Worm (Caenorhabditis elegans): ENCODE results near the gene F59D12.2.
A peak's percentile ranks its signal among the peaks of the same experiment; 100 is the strongest.

The F59D12.2 gene

DNA sequence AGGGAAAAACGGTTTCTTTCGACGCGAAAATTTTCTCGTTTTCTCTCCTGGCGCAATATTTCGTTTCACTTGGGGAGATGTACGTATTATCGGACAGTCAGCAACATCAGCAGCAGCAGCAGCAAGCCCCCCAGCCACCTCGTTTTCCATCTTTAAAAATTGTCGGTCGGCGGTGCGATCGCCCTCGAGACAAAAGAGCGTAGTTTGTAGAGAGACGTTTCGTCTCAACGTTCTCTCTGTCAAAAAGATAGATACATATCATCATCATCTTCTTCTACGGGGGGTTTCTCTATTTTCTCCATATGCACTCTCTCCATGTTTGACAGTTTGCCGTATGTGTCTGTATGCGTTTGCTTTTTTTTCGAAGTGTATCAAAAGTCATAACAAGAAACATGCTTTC, 34.1 kb upstream of the F59D12.2 start:
- no peak for TF ChIP-seq ceh-88 (GFP tag; IDR thresholded peaks at IDR 0.05)
- peak; percentile 15; the same call in 1 of the 2 replicates for TF ChIP-seq nhr-19 (GFP tag; conservative IDR thresholded peaks at IDR 0.05)
- no peak for TF ChIP-seq ama-1 (optimal IDR thresholded peaks at IDR 0.05)
- TF ChIP-seq egl-27 (tag; optimal IDR thresholded peaks at IDR 0.05): peak in 1 of 2 experiments; percentile 68
- no peak for TF ChIP-seq unc-98 (GFP tag; IDR thresholded peaks at IDR 0.05)
- peak in 1 of 2 experiments; percentile 78 for TF ChIP-seq mdl-1 (tag; optimal IDR thresholded peaks at IDR 0.05)
- no peak for TF ChIP-seq zag-1 (tag; optimal IDR thresholded peaks at IDR 0.05)
- peak in 1 of 2 experiments; percentile 16 for TF ChIP-seq lsy-2 (tag; optimal IDR thresholded peaks at IDR 0.05)
- no peak for TF ChIP-seq unc-130 (tag; optimal IDR thresholded peaks at IDR 0.05)
- peak; percentile 63 for TF ChIP-seq snu-23 (GFP tag; optimal IDR thresholded peaks at IDR 0.05)
- peak; percentile 87 for TF ChIP-seq lin-14 (GFP tag; optimal IDR thresholded peaks at IDR 0.05)
- no peak for TF ChIP-seq nhr-11 (tag; optimal IDR thresholded peaks at IDR 0.05)
- TF ChIP-seq C16A3.4 (tag; optimal IDR thresholded peaks at IDR 0.05): peak; percentile 9
- TF ChIP-seq unc-30 (tag; optimal IDR thresholded peaks at IDR 0.05): no peak
- peak; percentile 53 for TF ChIP-seq nhr-90 (tag; optimal IDR thresholded peaks at IDR 0.05; ENCODE audit: poor library complexity)
- peak; percentile 36 for TF ChIP-seq jun-1 (tag; optimal IDR thresholded peaks at IDR 0.05)
- peak in 1 of 2 experiments; percentile 57 for TF ChIP-seq lin-35 (GFP tag; optimal IDR thresholded peaks at IDR 0.05)
- TF ChIP-seq F16B12.6 (tag; optimal IDR thresholded peaks at IDR 0.05): no peak
- TF ChIP-seq elt-3 (tag; optimal IDR thresholded peaks at IDR 0.05): peak in 2 of 6 experiments; percentile 81 to 84
- peak; percentile 87 for TF ChIP-seq nhr-20 (tag; optimal IDR thresholded peaks at IDR 0.05)
- peak; percentile 13 for TF ChIP-seq nhr-47 (tag; optimal IDR thresholded peaks at IDR 0.05)
- peak; percentile 64 for TF ChIP-seq nhr-77 (tag; optimal IDR thresholded peaks at IDR 0.05)
- TF ChIP-seq ztf-4 (tag; optimal IDR thresholded peaks at IDR 0.05): no peak
- TF ChIP-seq tbx-2 (tag; optimal IDR thresholded peaks at IDR 0.05): peak; percentile 51
- TF ChIP-seq grh-1 (GFP tag; IDR thresholded peaks at IDR 0.05): 0 out of 2 replicates have a peak, but pooled peaks have one; percentile 18
- no peak for TF ChIP-seq sptf-1 (tag; optimal IDR thresholded peaks at IDR 0.05)
- no peak for TF ChIP-seq C34B4.2 (tag; optimal IDR thresholded peaks at IDR 0.05)
- TF ChIP-seq elt-2 (tag; optimal IDR thresholded peaks at IDR 0.05): peak; percentile 32
- TF ChIP-seq nhr-71 (tag; optimal IDR thresholded peaks at IDR 0.05): peak; percentile 53
- no peak for TF ChIP-seq irx-1 (tag; optimal IDR thresholded peaks at IDR 0.05)
- TF ChIP-seq lin-13 (GFP tag; optimal IDR thresholded peaks at IDR 0.05): no peak
- no peak for TF ChIP-seq unc-62 (GFP tag; optimal IDR thresholded peaks at IDR 0.05)
- peak; percentile 92 for TF ChIP-seq nhr-85 (tag)
- no peak for TF ChIP-seq snpc-4 (tag; optimal IDR thresholded peaks at IDR 0.05)
- TF ChIP-seq blmp-1 (tag; optimal IDR thresholded peaks at IDR 0.05): peak; percentile 90
- no peak for TF ChIP-seq efl-1 (optimal IDR thresholded peaks at IDR 0.05)
- peak in 1 of 2 experiments; percentile 71 for TF ChIP-seq efl-1 (GFP tag; optimal IDR thresholded peaks at IDR 0.05 in 1 of 2)
- no peak for TF ChIP-seq efl-3 (GFP tag; optimal IDR thresholded peaks at IDR 0.05)

DNA sequence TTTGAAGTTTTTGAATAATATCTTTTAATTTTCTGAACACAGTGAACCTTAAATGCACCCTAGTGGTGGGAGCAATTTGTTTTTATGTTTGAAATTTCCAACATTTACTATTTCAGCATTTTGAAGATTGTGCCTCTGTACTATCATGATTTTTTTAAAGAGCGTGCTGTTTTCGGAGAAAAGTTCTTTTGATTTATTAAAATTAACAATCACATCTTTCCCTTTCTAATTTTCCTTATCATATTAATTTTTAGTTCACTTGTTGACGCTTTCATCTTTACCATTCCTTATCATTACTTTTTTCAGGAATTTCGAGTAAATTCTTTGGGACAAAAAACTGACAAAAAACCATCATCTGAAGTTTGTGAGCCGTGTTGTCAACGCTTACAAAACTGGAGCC, 32.4 kb upstream of the F59D12.2 start, which contains the start of gene nhr-48:
Gene nhr-48, plus strand, starts transcription at position 301 of the 400 bp plus-strand sequence.
- TF ChIP-seq nhr-90 (tag; optimal IDR thresholded peaks at IDR 0.05; ENCODE audit: poor library complexity) (no peak), blmp-1 (tag; optimal IDR thresholded peaks at IDR 0.05) (peak; percentile 8)

DNA sequence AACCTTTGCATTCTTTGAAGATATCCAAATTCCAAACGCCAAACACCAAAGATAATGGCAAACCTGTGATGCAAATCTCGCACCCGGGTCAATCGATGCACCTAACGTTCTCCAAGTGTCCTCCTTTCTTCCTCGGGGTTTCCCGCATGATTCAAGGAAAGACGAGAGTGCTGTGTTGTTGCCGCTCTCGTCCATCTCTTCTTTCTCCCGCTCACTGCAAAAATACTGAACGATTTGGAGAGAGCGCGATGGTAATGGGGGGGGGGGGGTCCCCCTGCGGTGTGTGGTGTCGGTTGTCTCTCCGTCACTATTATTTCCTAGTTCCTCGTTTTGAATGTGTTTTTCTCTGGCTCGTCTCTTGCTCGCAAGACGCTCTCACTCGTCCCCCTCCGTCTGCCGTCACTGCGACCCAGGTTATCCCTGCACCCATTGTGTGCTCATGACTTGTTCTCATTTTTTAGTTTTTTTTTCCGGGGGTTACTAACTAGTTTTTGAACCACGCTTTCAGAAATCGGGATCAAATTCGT, 31.9 kb upstream of the F59D12.2 start:
- peak; percentile 83 for TF ChIP-seq jun-1 (tag; optimal IDR thresholded peaks at IDR 0.05)
- no peak for TF ChIP-seq unc-30 (tag; optimal IDR thresholded peaks at IDR 0.05)
- peak; percentile 75 for TF ChIP-seq isw-1 (GFP tag; IDR thresholded peaks at IDR 0.05)
- peak; percentile 85 for TF ChIP-seq rnt-1 (tag; optimal IDR thresholded peaks at IDR 0.05)
- TF ChIP-seq lir-3 (tag; optimal IDR thresholded peaks at IDR 0.05; ENCODE audit: poor library complexity): peak; percentile 16
- no peak for TF ChIP-seq hlh-17 (GFP tag; optimal IDR thresholded peaks at IDR 0.05; ENCODE audit: borderline replicate concordance)
- no peak for TF ChIP-seq ets-5 (GFP tag; IDR thresholded peaks at IDR 0.05)
- peak; percentile 24 for TF ChIP-seq blmp-1 (tag; optimal IDR thresholded peaks at IDR 0.05)
- peak; percentile 68 for TF ChIP-seq mep-1 (tag; optimal IDR thresholded peaks at IDR 0.05)
- TF ChIP-seq pqm-1 (tag; optimal IDR thresholded peaks at IDR 0.05): no peak
- peak; percentile 68 for TF ChIP-seq dsc-1 (tag; optimal IDR thresholded peaks at IDR 0.05)
- peak; percentile 15 for TF ChIP-seq elt-2 (tag; optimal IDR thresholded peaks at IDR 0.05)
- peak; percentile 83 for TF ChIP-seq nhr-19 (GFP tag; conservative IDR thresholded peaks at IDR 0.05)
- peak; percentile 52 for TF ChIP-seq nhr-11 (tag; optimal IDR thresholded peaks at IDR 0.05)
- peak; percentile 44; the same call in 1 of the 2 replicates for TF ChIP-seq grh-1 (GFP tag; IDR thresholded peaks at IDR 0.05)
- TF ChIP-seq C04F5.9 (tag; optimal IDR thresholded peaks at IDR 0.05): no peak
- peak; percentile 96 for TF ChIP-seq fkh-8 (tag; optimal IDR thresholded peaks at IDR 0.05)
- no peak for TF ChIP-seq hpl-2 (GFP tag; optimal IDR thresholded peaks at IDR 0.05)
- peak; percentile 92 for TF ChIP-seq tbx-2 (tag; optimal IDR thresholded peaks at IDR 0.05)
- peak; percentile 99 for TF ChIP-seq lin-14 (GFP tag; optimal IDR thresholded peaks at IDR 0.05)
- TF ChIP-seq lin-35 (GFP tag; optimal IDR thresholded peaks at IDR 0.05): peak; percentile 35 to 53
- TF ChIP-seq elt-3 (tag; optimal IDR thresholded peaks at IDR 0.05): peak in 1 of 6 experiments; percentile 18

Data from whole organism, L1 larva.